Worm (Caenorhabditis elegans): ENCODE data around the gene C25H3.16.
"Not testable (repeated sequence)": the region's sequence is repeated elsewhere in the genome, so short reads cannot be mapped to it uniquely, and the experiment has no call there.

ce11 chrII:5622383-5622939 is 43.6 kb upstream of the C25H3.16 start, which contains the start of the genes eif-3.L and npl-4.2:
- TF ChIP-seq egl-13, nhr-11, lin-15B, egl-27 (tag; optimal IDR thresholded peaks at IDR 0.05): not testable (repeated sequence)

Measured in whole organism, L1 larva.